Fruit fly (Drosophila melanogaster): ENCODE data around the gene nol.

Gene nol

dm6 chr3L:11169299-11170181 lies 38.9 kb downstream of the nol start, which contains the start of the genes wls and Adck5 (continued):
- TF ChIP-seq cyc (GFP tag; optimal IDR thresholded peaks at IDR 0.05): peak; percentile 51
- peak; percentile 77 for TF ChIP-seq achi (GFP tag; optimal IDR thresholded peaks at IDR 0.05)
- TF ChIP-seq CG32006 (GFP tag; optimal IDR thresholded peaks at IDR 0.05): no peak
- TF ChIP-seq CG6276 (GFP tag; optimal IDR thresholded peaks at IDR 0.05): no peak
- peak; percentile 20 for TF ChIP-seq CG3032 (tag; optimal IDR thresholded peaks at IDR 0.05)
- TF ChIP-seq salr (GFP tag; optimal IDR thresholded peaks at IDR 0.05): peak in 1 of 2 experiments; percentile 50
- TF ChIP-seq svp (GFP tag): no peak
- TF ChIP-seq Sox14 (GFP tag; optimal IDR thresholded peaks at IDR 0.05): no peak
- peak; percentile 46 for TF ChIP-seq fd85E (GFP tag; optimal IDR thresholded peaks at IDR 0.05)
- TF ChIP-seq Smox (GFP tag; optimal IDR thresholded peaks at IDR 0.05): no peak
- no peak for TF ChIP-seq Ets96B (tag; optimal IDR thresholded peaks at IDR 0.05)
- peak; percentile 70 for TF ChIP-seq eg (GFP tag; IDR thresholded peaks at IDR 0.05)
- TF ChIP-seq Hr4 (GFP tag; optimal IDR thresholded peaks at IDR 0.05): no peak
- TF ChIP-seq Eip75B (GFP tag; optimal IDR thresholded peaks at IDR 0.05): no peak

dm6 chr3L:11173049-11173564 lies 42.5 kb downstream of the nol start, which contains the start of gene CG14142:
Gene CG14142 (plus strand): TSS chr3L:11173514.
- no peak for TF ChIP-seq dac (GFP tag; optimal IDR thresholded peaks at IDR 0.05)
- no peak for TF ChIP-seq Hr4 (GFP tag; optimal IDR thresholded peaks at IDR 0.05)
- TF ChIP-seq CG6163 (GFP tag; IDR thresholded peaks at IDR 0.05): 0 out of 3 replicates have a peak, but pooled peaks have one; percentile 36
- peak; percentile 69 for TF ChIP-seq Eip78C (GFP tag)
- peak; percentile 4 for TF ChIP-seq pdm3 (GFP tag; optimal IDR thresholded peaks at IDR 0.05)

Measured in whole organism, prepupa.